Worm (Caenorhabditis elegans) whole organism, L2 larva: ENCODE measurements around the gene fbxb-10.

Experiments
- C34F6.9 ChIP-seq: fragments of 150-350 bp; optimal IDR thresholded peaks from 2 replicates; lab custom pipeline; 2014; ENCODE audit warnings: missing biosample characterization, missing genetic modification characterization
- F13H6.1 ChIP-seq: sonication (generic microtip); optimal IDR thresholded peaks from 2 replicates; lab custom pipeline; 2016; ENCODE audit warnings: missing genetic modification characterization, missing compliant biosample characterization
- R02D3.7 ChIP-seq: fragments of 150-350 bp; optimal IDR thresholded peaks from 2 replicates; lab custom pipeline; 2014; ENCODE audit warnings: missing biosample characterization, missing genetic modification characterization
- Y55F3AM.14 ChIP-seq: fragments of 200-800 bp; sonication (Bioruptor generic); optimal IDR thresholded peaks from 2 replicates; lab custom pipeline; 2018; ENCODE audit warnings: mild to moderate bottlenecking, missing genetic modification characterization, missing compliant biosample characterization
- ZK546.5 ChIP-seq: sonication (generic microtip); optimal IDR thresholded peaks from 2 replicates; lab custom pipeline; 2017; ENCODE audit warnings: missing biosample characterization, missing genetic modification characterization
- aly-2 ChIP-seq: fragments of 150-350 bp; optimal IDR thresholded peaks from 2 replicates; lab custom pipeline; 2014; ENCODE audit warnings: missing biosample characterization, missing genetic modification characterization
- ama-1 ChIP-seq: fragments of 150-350 bp; optimal IDR thresholded peaks from 2 replicates; lab custom pipeline; 2018; ENCODE audit warnings: inconsistent platforms
- blmp-1 ChIP-seq: sonication (generic microtip); optimal IDR thresholded peaks from 2 replicates; lab custom pipeline; 2017; ENCODE audit warnings: missing genetic modification characterization, mild to moderate bottlenecking, missing compliant biosample characterization, antibody characterized with exemption, moderate library complexity; ENCODE audit not compliant: insufficient read depth
- ceh-16 ChIP-seq: fragments of 150-350 bp; optimal IDR thresholded peaks from 2 replicates; lab custom pipeline; 2014; ENCODE audit warnings: missing biosample characterization, missing genetic modification characterization
- ceh-82 ChIP-seq: fragments of 150-350 bp; optimal IDR thresholded peaks from 2 replicates; lab custom pipeline; 2014; ENCODE audit warnings: missing biosample characterization, missing genetic modification characterization
- crh-2 ChIP-seq: sonication (generic microtip); optimal IDR thresholded peaks from 2 replicates; lab custom pipeline; 2017; ENCODE audit warnings: missing biosample characterization, missing genetic modification characterization
- dmd-4 ChIP-seq: sonication (generic microtip); optimal IDR thresholded peaks from 2 replicates; lab custom pipeline; 2017; ENCODE audit warnings: missing biosample characterization, missing genetic modification characterization
- egl-27 ChIP-seq: sonication (generic microtip); optimal IDR thresholded peaks from 3 replicates; lab custom pipeline; 2017; ENCODE audit warnings: missing biosample characterization, missing genetic modification reagents, missing genetic modification characterization
- elt-3 ChIP-seq: sonication (generic microtip); optimal IDR thresholded peaks from 2 replicates; lab custom pipeline; 2017; ENCODE audit warnings: missing biosample characterization, missing genetic modification characterization
- fos-1 ChIP-seq: fragments of 150-350 bp; optimal IDR thresholded peaks from 2 replicates; lab custom pipeline; 2014; ENCODE audit warnings: missing biosample characterization, missing genetic modification characterization
- gmeb-1 ChIP-seq: fragments of 150-350 bp; optimal IDR thresholded peaks from 2 replicates; lab custom pipeline; 2014; ENCODE audit warnings: missing biosample characterization, missing genetic modification characterization
- lin-11 ChIP-seq: fragments of 150-350 bp; sonication (generic microtip); optimal IDR thresholded peaks from 2 replicates; lab custom pipeline; 2014; ENCODE audit warnings: missing biosample characterization, missing genetic modification characterization, inconsistent platforms, mixed read lengths
- lin-13 ChIP-seq: fragments of 150-350 bp; optimal IDR thresholded peaks from 2 replicates; lab custom pipeline; 2014; ENCODE audit warnings: missing biosample characterization, missing genetic modification reagents, missing genetic modification characterization
- mab-5 ChIP-seq: fragments of 150-350 bp; optimal IDR thresholded peaks from 2 replicates; lab custom pipeline; 2014; ENCODE audit warnings: missing biosample characterization, missing genetic modification characterization
- mbf-1 ChIP-seq: sonication (generic microtip); optimal IDR thresholded peaks from 2 replicates; lab custom pipeline; 2017; ENCODE audit warnings: missing biosample characterization, missing genetic modification characterization
- mdl-1 ChIP-seq, 2 experiments: fragments of 150-350 bp in 1 of 2; sonication (generic microtip) in 1 of 2; optimal IDR thresholded peaks; 2 replicates each; lab custom pipeline; 2017; ENCODE audit warnings: missing biosample characterization in 2 of 2, missing genetic modification characterization in 2 of 2
- nhr-11 ChIP-seq: fragments of 150-350 bp; optimal IDR thresholded peaks from 2 replicates; lab custom pipeline; 2014; ENCODE audit warnings: missing biosample characterization, missing genetic modification characterization
- nhr-12 ChIP-seq: fragments of 150-350 bp; optimal IDR thresholded peaks from 2 replicates; lab custom pipeline; 2014; ENCODE audit warnings: missing biosample characterization, missing genetic modification characterization
- nhr-129 ChIP-seq: fragments of 150-350 bp; optimal IDR thresholded peaks from 2 replicates; lab custom pipeline; 2014; ENCODE audit warnings: missing biosample characterization, missing genetic modification characterization
- nhr-21 ChIP-seq: fragments of 150-350 bp; optimal IDR thresholded peaks from 2 replicates; lab custom pipeline; 2014; ENCODE audit warnings: missing biosample characterization, missing genetic modification characterization
- nhr-23 ChIP-seq: fragments of 150-350 bp; optimal IDR thresholded peaks from 2 replicates; lab custom pipeline; 2014; ENCODE audit warnings: missing biosample characterization, missing genetic modification reagents, missing genetic modification characterization
- nhr-6 ChIP-seq: fragments of 150-350 bp; optimal IDR thresholded peaks from 2 replicates; lab custom pipeline; 2014; ENCODE audit warnings: missing biosample characterization, missing genetic modification characterization
- nhr-77 ChIP-seq: fragments of 150-350 bp; optimal IDR thresholded peaks from 2 replicates; lab custom pipeline; 2014; ENCODE audit warnings: missing biosample characterization, missing genetic modification characterization
- peb-1 ChIP-seq: fragments of 150-350 bp; optimal IDR thresholded peaks from 2 replicates; lab custom pipeline; 2014; ENCODE audit warnings: missing biosample characterization, missing genetic modification characterization
- sem-4 ChIP-seq: fragments of 150-350 bp; optimal IDR thresholded peaks from 2 replicates; lab custom pipeline; 2014; ENCODE audit warnings: missing biosample characterization, missing genetic modification reagents, missing genetic modification characterization
- skn-1 ChIP-seq: sonication (generic microtip); optimal IDR thresholded peaks from 2 replicates; lab custom pipeline; 2017; ENCODE audit warnings: missing biosample characterization, missing genetic modification characterization
- sma-9 ChIP-seq, 2 experiments: fragments of 150-350 bp in 1 of 2; sonication (generic microtip) in 1 of 2; optimal IDR thresholded peaks; 2 replicates each; lab custom pipeline; 2014 to 2016; ENCODE audit warnings: missing genetic modification characterization in 2 of 2, mild to moderate bottlenecking in 1 of 2, missing biosample characterization in 1 of 2, missing compliant biosample characterization in 1 of 2, missing genetic modification reagents in 1 of 2, moderate library complexity in 1 of 2
- snpc-4 ChIP-seq: fragments of 150-350 bp; optimal IDR thresholded peaks from 2 replicates; lab custom pipeline; 2014; ENCODE audit warnings: missing biosample characterization, missing genetic modification characterization
- unc-39 ChIP-seq: fragments of 150-350 bp; optimal IDR thresholded peaks from 2 replicates; lab custom pipeline; 2014; ENCODE audit warnings: missing biosample characterization, missing genetic modification characterization
- unc-55 ChIP-seq: fragments of 150-350 bp; sonication (generic microtip); optimal IDR thresholded peaks from 3 replicates; lab custom pipeline; 2014; ENCODE audit warnings: missing biosample characterization, missing genetic modification reagents, missing genetic modification characterization
- unc-62 ChIP-seq: fragments of 150-350 bp; optimal IDR thresholded peaks from 2 replicates; lab custom pipeline; 2014; ENCODE audit warnings: missing biosample characterization, missing genetic modification reagents, missing genetic modification characterization
- ztf-1 ChIP-seq: fragments of 200-800 bp; sonication (Bioruptor generic); conservative IDR thresholded peaks from 2 replicates; pipeline ENCODE4 v1.3.6; 2022; ENCODE audit warnings: missing genetic modification characterization, missing compliant biosample characterization
- ztf-11 ChIP-seq: sonication (generic microtip); optimal IDR thresholded peaks from 2 replicates; lab custom pipeline; 2017; ENCODE audit warnings: missing biosample characterization, missing genetic modification characterization
- ztf-4 ChIP-seq: fragments of 150-350 bp; optimal IDR thresholded peaks from 2 replicates; lab custom pipeline; 2014; ENCODE audit warnings: missing biosample characterization, missing genetic modification characterization

Gene fbxb-10

ce11 chrII:1851716-1852115, 33.5 kb upstream of the fbxb-10 start (continued):
- TF ChIP-seq sma-9 (GFP tag; optimal IDR thresholded peaks at IDR 0.05; lab: Kevin White, UChicago) (peak; percentile 91), sma-9 (tag; optimal IDR thresholded peaks at IDR 0.05; lab: Kevin White, UChicago) (no peak), unc-55 (GFP tag; lab: Kevin White, UChicago) (no peak), C34F6.9 (tag; lab: Kevin White, UChicago) (no peak), ztf-4 (no peak), ceh-16 (tag; lab: Kevin White, UChicago) (no peak), nhr-12 (no peak), sem-4 (no peak), ama-1 (no peak), ZK546.5 (no peak), unc-39 (tag; lab: Kevin White, UChicago) (no peak), mab-5 (tag; lab: Kevin White, UChicago) (no peak), mdl-1 (tag; optimal IDR thresholded peaks at IDR 0.05; lab: Kevin White, UChicago) (no peak), nhr-6 (tag; lab: Kevin White, UChicago) (no peak), nhr-23 (tag; lab: Kevin White, UChicago) (no peak), snpc-4 (no peak), nhr-11 (tag; lab: Kevin White, UChicago) (no peak), egl-27 (tag; lab: Kevin White, UChicago) (peak; percentile 83), unc-62 (no peak), skn-1 (tag; lab: Kevin White, UChicago) (no peak), nhr-21 (tag; lab: Kevin White, UChicago) (peak; percentile 22), peb-1 (no peak), mbf-1 (no peak), crh-2 (tag; lab: Kevin White, UChicago) (peak; percentile 36), dmd-4 (no peak)

DNA sequence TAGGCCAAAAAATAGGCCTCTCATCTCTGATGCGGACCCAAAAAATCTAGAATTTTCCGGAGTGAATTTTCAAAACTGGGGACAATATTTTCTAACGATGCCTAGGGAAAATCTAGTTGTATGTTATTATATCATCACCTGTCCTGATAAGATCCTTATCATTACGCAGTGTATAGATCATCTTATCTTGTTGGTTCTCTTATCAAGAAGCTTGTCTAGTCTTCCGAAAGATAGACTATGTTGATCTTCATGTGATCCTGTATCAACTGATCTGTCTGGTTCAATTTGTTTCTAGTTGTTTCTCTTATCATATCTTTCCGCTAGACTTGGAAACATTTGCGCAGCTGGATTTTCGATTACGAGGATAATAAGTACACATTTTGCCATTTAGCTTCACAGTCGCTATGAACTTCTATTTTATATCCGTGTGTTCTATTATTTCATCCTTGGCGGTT, 32.7 kb upstream of the fbxb-10 start, which contains the start of gene C52E2.3:
TSS of gene C52E2.3 (plus strand) at position 405 of the 455 bp plus-strand sequence.
- TF ChIP-seq egl-27 (tag; lab: Kevin White, UChicago): no peak
- no peak for TF ChIP-seq nhr-11 (tag; lab: Kevin White, UChicago)
- TF ChIP-seq ceh-82 (tag; lab: Kevin White, UChicago): no peak
- no peak for TF ChIP-seq ztf-11 (tag; lab: Kevin White, UChicago)
- TF ChIP-seq C34F6.9 (tag; lab: Kevin White, UChicago): no peak
- TF ChIP-seq snpc-4: no peak
- no peak for TF ChIP-seq nhr-129 (tag; lab: Kevin White, UChicago)
- no peak for TF ChIP-seq mab-5 (tag; lab: Kevin White, UChicago)
- no peak for TF ChIP-seq ZK546.5
- TF ChIP-seq nhr-23 (tag; lab: Kevin White, UChicago): no peak
- no peak for TF ChIP-seq F13H6.1 (tag; lab: Kevin White, UChicago)
- TF ChIP-seq unc-55 (GFP tag; lab: Kevin White, UChicago): no peak
- no peak for TF ChIP-seq blmp-1 (tag; lab: Kevin White, UChicago)
- TF ChIP-seq elt-3 (tag; lab: Kevin White, UChicago): no peak
- TF ChIP-seq mdl-1 (tag; optimal IDR thresholded peaks at IDR 0.05; lab: Kevin White, UChicago): no peak
- no peak for TF ChIP-seq lin-13
- no peak for TF ChIP-seq fos-1 (tag; lab: Kevin White, UChicago)
- TF ChIP-seq R02D3.7 (tag; lab: Kevin White, UChicago): no peak

DNA sequence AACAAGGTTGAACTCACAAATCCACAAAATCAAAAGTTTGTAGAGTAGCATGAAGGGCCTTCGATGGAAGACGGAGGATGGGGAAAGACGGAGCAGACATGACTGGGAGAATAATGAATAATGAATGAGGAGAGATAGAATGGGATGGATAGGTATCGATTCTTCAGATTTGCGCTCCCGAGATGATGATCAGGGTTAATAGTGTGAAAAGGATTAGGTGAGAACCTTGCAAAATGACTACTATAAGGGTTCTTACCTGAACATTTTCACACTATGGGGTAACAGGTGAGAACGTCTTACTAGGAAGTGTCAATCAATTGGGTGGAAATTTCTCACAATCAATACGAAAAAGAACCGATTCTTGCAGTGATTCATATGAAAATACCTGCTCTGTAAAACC, 32.1 kb upstream of the fbxb-10 start, which contains the start of gene fbxb-96:
TSS of gene fbxb-96 (minus strand) at position 101 of the 400 bp plus-strand sequence.
- TF ChIP-seq unc-62 (no peak), egl-27 (tag; lab: Kevin White, UChicago) (no peak), ztf-1 (GFP tag; lab: Robert Waterston, UW) (no peak), nhr-11 (tag; lab: Kevin White, UChicago) (no peak), nhr-12 (no peak), snpc-4 (no peak), sem-4 (no peak), F13H6.1 (tag; lab: Kevin White, UChicago) (no peak), nhr-23 (tag; lab: Kevin White, UChicago) (no peak), fos-1 (tag; lab: Kevin White, UChicago) (no peak), nhr-129 (tag; lab: Kevin White, UChicago) (no peak), ZK546.5 (no peak), lin-11 (tag; lab: Kevin White, UChicago) (no peak), mab-5 (tag; lab: Kevin White, UChicago) (no peak), ceh-82 (tag; lab: Kevin White, UChicago) (no peak), elt-3 (tag; lab: Kevin White, UChicago) (no peak), crh-2 (tag; lab: Kevin White, UChicago) (no peak)

DNA sequence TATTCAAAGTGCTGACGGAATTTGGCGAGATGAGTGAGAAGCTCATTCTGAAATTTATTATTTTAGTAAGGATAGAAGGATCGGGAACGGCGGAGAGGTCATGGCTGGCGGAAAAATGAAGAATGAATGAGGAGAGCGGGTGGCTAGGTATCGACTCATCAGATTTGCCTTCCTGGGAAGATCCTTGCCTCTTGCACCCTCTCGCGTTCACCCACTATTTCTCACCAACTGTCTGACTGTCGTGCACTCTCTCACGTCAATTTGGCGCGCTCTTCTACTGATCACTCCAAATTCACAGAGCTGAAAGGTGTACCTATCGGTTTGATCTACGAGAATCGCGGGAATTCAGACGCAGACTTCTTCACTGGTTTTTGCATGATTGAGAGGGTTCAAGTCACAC, 29.9 kb upstream of the fbxb-10 start, which contains the start of gene fbxb-97:
TSS of gene fbxb-97 (minus strand) at position 53 of the 400 bp plus-strand sequence.
- TF ChIP-seq lin-13: no peak
- no peak for TF ChIP-seq aly-2 (tag; lab: Kevin White, UChicago)
- TF ChIP-seq nhr-77 (tag; lab: Kevin White, UChicago): no peak
- no peak for TF ChIP-seq gmeb-1
- TF ChIP-seq Y55F3AM.14 (GFP tag; lab: Kevin White, UChicago): no peak
- no peak for TF ChIP-seq blmp-1 (tag; lab: Kevin White, UChicago)
- TF ChIP-seq mbf-1: no peak
- no peak for TF ChIP-seq lin-11 (tag; lab: Kevin White, UChicago)
- TF ChIP-seq ZK546.5: no peak
- TF ChIP-seq R02D3.7 (tag; lab: Kevin White, UChicago): no peak
